Worm (Caenorhabditis elegans) whole organism, mixed stage, embryonic: ENCODE data around the gene nsph-1.1.

Experiments
- M03D4.4 ChIP-seq: sonication (generic microtip); optimal IDR thresholded peaks from 2 replicates; lab custom pipeline; 2017; ENCODE audit warnings: mild to moderate bottlenecking, missing genetic modification characterization, missing compliant biosample characterization
- bed-3 ChIP-seq: fragments of 200-800 bp; sonication (Bioruptor generic); optimal IDR thresholded peaks from 3 replicates; lab custom pipeline; 2018; ENCODE audit warnings: mild to moderate bottlenecking, missing genetic modification characterization, moderate library complexity, missing compliant biosample characterization
- blmp-1 ChIP-seq: fragments of 150-350 bp; optimal IDR thresholded peaks from 2 replicates; lab custom pipeline; 2014; ENCODE audit warnings: missing biosample characterization, missing genetic modification characterization
- ceh-39 ChIP-seq: fragments of 150-350 bp; optimal IDR thresholded peaks from 2 replicates; lab custom pipeline; 2014; ENCODE audit warnings: missing biosample characterization, missing genetic modification characterization
- ceh-43 ChIP-seq: fragments of 200-800 bp; sonication (Bioruptor generic); optimal IDR thresholded peaks from 2 replicates; lab custom pipeline; 2018; ENCODE audit warnings: mild to moderate bottlenecking, missing genetic modification characterization, moderate library complexity, missing compliant biosample characterization
- ceh-83 ChIP-seq: fragments of 200-800 bp; sonication (Bioruptor generic); optimal IDR thresholded peaks from 2 replicates; lab custom pipeline; 2018; ENCODE audit warnings: mild to moderate bottlenecking, missing genetic modification characterization, missing compliant biosample characterization
- ces-1 ChIP-seq: fragments of 150-350 bp; optimal IDR thresholded peaks from 2 replicates; lab custom pipeline; 2014; ENCODE audit warnings: missing biosample characterization, missing genetic modification reagents, missing genetic modification characterization
- elt-1 ChIP-seq: sonication (generic microtip); optimal IDR thresholded peaks from 2 replicates; lab custom pipeline; 2017; ENCODE audit warnings: missing genetic modification characterization, mild to moderate bottlenecking, missing compliant biosample characterization, antibody characterized with exemption, moderate library complexity, borderline replicate concordance; ENCODE audit not compliant: insufficient read depth
- elt-3 ChIP-seq: fragments of 150-350 bp; optimal IDR thresholded peaks from 2 replicates; lab custom pipeline; 2014; ENCODE audit warnings: missing biosample characterization, missing genetic modification characterization
- hlh-1 ChIP-seq: fragments of 150-350 bp; optimal IDR thresholded peaks from 2 replicates; lab custom pipeline; 2014; ENCODE audit warnings: missing biosample characterization, missing genetic modification reagents, missing genetic modification characterization
- lin-13 ChIP-seq: fragments of 150-350 bp; optimal IDR thresholded peaks from 2 replicates; lab custom pipeline; 2014; ENCODE audit warnings: missing biosample characterization, missing genetic modification characterization
- lin-32 ChIP-seq: fragments of 200-800 bp; sonication (Bioruptor generic); optimal IDR thresholded peaks from 2 replicates; lab custom pipeline; 2018; ENCODE audit warnings: mild to moderate bottlenecking, missing genetic modification characterization, missing compliant biosample characterization
- mep-1 ChIP-seq: fragments of 150-350 bp; optimal IDR thresholded peaks from 2 replicates; lab custom pipeline; 2017; ENCODE audit warnings: missing biosample characterization, missing genetic modification reagents, missing genetic modification characterization, inconsistent platforms
- mls-2 ChIP-seq: sonication (generic microtip); optimal IDR thresholded peaks from 2 replicates; lab custom pipeline; 2016; ENCODE audit warnings: mild to moderate bottlenecking, missing genetic modification characterization, moderate library complexity, missing compliant biosample characterization
- nhr-12 ChIP-seq: fragments of 150-350 bp; optimal IDR thresholded peaks from 2 replicates; lab custom pipeline; 2014; ENCODE audit warnings: missing biosample characterization, missing genetic modification characterization
- nhr-2 ChIP-seq: fragments of 150-350 bp; optimal IDR thresholded peaks from 2 replicates; lab custom pipeline; 2014; ENCODE audit warnings: missing biosample characterization, missing genetic modification characterization
- nhr-237 ChIP-seq: fragments of 150-350 bp; optimal IDR thresholded peaks from 2 replicates; lab custom pipeline; 2014; ENCODE audit warnings: missing biosample characterization, missing genetic modification characterization
- nhr-76 ChIP-seq: sonication (generic microtip); optimal IDR thresholded peaks from 2 replicates; lab custom pipeline; 2017; ENCODE audit warnings: missing biosample characterization, missing genetic modification characterization
- pha-4 ChIP-seq: fragments of 150-350 bp; optimal IDR thresholded peaks from 2 replicates; lab custom pipeline; 2018; ENCODE audit warnings: missing biosample characterization, missing genetic modification reagents, missing genetic modification characterization
- sem-2 ChIP-seq: fragments of 200-800 bp; sonication (Bioruptor generic); optimal IDR thresholded peaks from 2 replicates; lab custom pipeline; 2018; ENCODE audit warnings: mild to moderate bottlenecking, missing genetic modification characterization, missing compliant biosample characterization
- sptf-1 ChIP-seq: sonication (generic microtip); optimal IDR thresholded peaks from 2 replicates; lab custom pipeline; 2017; ENCODE audit warnings: mild to moderate bottlenecking, missing genetic modification characterization, moderate library complexity, missing compliant biosample characterization
- unc-39 ChIP-seq: fragments of 150-350 bp; optimal IDR thresholded peaks from 2 replicates; lab custom pipeline; 2014; ENCODE audit warnings: missing biosample characterization, missing genetic modification characterization
- unc-62 ChIP-seq: fragments of 150-350 bp; optimal IDR thresholded peaks from 2 replicates; lab custom pipeline; 2014; ENCODE audit warnings: missing biosample characterization, missing genetic modification reagents, missing genetic modification characterization
- zip-8 ChIP-seq: fragments of 150-350 bp; optimal IDR thresholded peaks from 2 replicates; lab custom pipeline; 2014; ENCODE audit warnings: missing biosample characterization, missing genetic modification characterization
- ztf-11 ChIP-seq: fragments of 150-350 bp; optimal IDR thresholded peaks from 2 replicates; lab custom pipeline; 2014; ENCODE audit warnings: missing biosample characterization, missing genetic modification characterization

The nsph-1.1 gene

DNA sequence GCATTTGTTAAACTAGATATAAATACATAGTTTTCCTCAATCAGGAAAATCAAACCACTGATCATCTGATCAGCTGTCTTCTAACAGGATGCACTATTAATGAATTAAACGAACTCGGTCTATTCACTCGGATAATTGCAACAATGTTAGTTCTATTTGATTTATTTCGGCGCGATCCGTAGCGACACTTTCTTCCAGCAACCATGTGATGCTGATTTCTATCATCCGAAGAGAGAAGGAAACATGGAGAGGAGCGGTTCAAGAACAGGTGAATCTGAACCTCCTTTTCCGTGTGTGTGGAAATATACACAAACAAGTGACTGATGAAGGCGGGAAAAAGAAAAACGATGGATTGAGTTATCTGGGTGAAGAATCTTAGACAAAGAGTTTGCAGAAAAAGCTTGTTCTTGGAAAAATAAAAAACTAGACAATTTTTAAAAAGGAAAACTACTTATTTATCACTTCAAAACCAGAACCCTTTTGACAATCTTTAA, 34.8 kb upstream of the nsph-1.1 start:
- no peak for TF ChIP-seq unc-39 (tag; lab: Kevin White, UChicago)
- TF ChIP-seq nhr-12 (tag; lab: Kevin White, UChicago), result no peak
- no peak for TF ChIP-seq elt-3 (tag; lab: Kevin White, UChicago)
- no peak for TF ChIP-seq ces-1 (GFP tag; lab: Kevin White, UChicago)
- TF ChIP-seq nhr-237 (tag; lab: Kevin White, UChicago), result no peak
- peak; percentile 96 for TF ChIP-seq pha-4 (tag; lab: Kevin White, UChicago)

DNA sequence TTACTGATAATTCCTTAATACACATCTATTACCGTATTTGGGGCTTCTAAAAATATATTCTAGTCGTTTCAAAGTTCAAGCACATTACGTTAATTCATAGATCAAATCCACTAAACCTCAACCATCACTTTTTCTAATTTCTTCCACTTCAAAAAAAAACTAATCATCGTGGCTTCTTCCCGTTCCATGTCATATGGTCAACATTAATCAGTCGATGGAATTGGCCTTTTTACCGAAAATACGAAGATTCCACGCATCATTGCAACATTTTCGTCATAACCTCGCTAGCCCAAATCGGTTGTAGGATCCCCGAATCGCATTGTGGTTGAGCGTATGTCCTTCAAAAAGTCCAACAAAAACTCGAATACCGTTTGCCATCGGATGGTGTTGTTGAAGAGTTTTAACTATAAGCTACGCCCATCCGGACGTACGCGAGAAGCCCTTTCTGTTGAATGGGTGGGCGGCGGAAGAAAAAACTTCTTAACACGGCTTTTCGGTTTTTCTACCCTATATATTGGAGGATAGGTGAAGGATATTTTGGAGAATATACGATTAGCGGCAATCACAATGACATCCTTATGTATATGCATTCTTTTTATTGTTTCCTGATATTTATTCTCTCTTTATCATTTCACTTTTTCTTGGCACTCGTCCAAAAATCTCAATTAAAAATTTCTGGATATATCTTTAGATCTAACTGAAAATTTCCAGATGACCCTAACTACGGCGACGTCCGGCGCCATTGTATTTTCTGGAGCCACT, 34.1 kb upstream of the nsph-1.1 start, which contains the start of gene rol-6:
TSS of gene rol-6 (plus strand) at position 712 of the 762 bp plus-strand sequence.
- TF ChIP-seq nhr-237 (tag; lab: Kevin White, UChicago), result no peak
- no peak for TF ChIP-seq sem-2
- peak; percentile 96 for TF ChIP-seq pha-4 (tag; lab: Kevin White, UChicago)

DNA sequence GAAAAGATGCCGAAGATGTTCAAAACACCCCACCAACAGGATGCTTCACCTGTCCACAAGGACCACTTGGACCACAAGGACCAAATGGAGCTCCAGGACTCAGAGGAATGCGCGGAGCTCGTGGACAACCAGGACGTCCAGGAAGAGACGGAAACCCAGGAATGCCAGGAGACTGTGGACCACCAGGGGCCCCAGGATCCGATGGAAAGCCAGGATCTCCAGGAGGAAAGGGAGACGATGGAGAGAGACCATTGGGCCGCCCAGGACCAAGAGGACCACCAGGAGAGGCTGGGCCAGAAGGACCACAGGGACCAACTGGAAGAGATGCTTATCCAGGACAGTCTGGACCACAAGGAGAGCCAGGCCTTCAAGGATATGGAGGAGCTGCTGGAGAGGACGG, 32.9 kb upstream of the nsph-1.1 start:
- TF ChIP-seq mls-2 (tag; lab: Kevin White, UChicago), result no peak
- TF ChIP-seq pha-4 (tag; lab: Kevin White, UChicago), result peak; percentile 44
- no peak for TF ChIP-seq lin-32

DNA sequence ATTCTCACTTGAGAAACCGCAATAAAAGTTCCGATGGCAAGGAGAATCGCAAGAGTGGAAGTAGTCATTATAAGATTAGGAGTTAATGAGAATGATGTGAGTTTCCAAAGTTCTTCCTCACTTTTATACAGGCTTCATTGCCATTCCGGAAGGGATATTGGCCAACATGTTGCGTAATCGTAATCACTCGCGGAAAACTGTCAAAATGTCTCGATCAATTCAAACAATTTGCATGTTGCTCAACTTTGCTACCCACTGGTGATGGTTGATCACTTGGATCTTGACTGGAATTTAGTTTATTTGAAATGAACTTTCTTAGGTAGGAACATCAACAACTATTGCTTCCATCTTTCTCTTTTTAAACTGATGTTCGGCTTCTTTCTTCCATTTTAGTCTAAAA, 29.1 kb upstream of the nsph-1.1 start, which contains the start of gene idpb-4:
TSS of gene idpb-4 (minus strand) at position 101 of the 400 bp plus-strand sequence.
- no peak for TF ChIP-seq mls-2 (tag; lab: Kevin White, UChicago)
- peak; percentile 72 for TF ChIP-seq zip-8
- TF ChIP-seq unc-62 (GFP tag; lab: Kevin White, UChicago), result no peak
- TF ChIP-seq ztf-11, result no peak
- TF ChIP-seq nhr-76 (tag; lab: Kevin White, UChicago), result no peak
- TF ChIP-seq bed-3 (GFP tag; lab: Kevin White, UChicago), result no peak
- TF ChIP-seq, all 35 proteins: peak for 1

DNA sequence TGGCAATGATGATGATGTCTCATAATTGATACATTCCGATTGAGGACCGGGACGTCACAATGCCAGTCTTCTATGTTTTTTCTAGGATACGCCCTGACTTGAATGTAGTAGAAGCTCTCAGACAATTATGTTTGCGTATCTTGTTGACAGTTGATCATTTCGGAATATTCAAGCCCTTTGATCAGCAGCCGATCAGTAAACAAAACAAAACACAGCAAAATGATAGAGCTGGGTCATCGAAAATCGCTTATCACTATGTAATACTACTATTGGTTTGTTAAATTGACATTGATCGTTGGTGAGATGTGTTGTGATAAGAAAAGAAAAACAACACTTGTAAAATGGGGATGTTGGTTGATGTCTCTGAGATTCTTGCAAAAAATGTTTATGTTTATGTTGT, 28.3 kb upstream of the nsph-1.1 start:
- no peak for TF ChIP-seq mls-2 (tag; lab: Kevin White, UChicago)

DNA sequence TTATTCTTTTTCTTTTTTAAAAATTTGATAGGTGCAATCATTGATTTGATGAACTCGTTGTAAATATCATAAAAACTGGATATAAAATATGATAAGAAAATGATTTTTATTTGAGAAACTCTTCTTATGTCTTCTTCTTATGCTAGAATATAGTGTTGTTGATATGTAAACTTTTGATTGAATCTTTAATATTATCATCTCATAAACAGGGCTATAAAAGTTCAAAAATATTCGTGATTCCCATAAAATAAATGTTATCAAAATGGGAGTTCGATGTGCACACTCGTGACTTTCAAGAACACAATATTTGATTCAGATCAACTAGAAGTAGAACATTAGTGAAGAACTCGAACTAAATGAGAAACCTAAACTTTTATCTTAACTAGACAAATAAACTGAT, 27.6 kb upstream of the nsph-1.1 start:
- no peak for TF ChIP-seq elt-1 (tag; lab: Kevin White, UChicago)

DNA sequence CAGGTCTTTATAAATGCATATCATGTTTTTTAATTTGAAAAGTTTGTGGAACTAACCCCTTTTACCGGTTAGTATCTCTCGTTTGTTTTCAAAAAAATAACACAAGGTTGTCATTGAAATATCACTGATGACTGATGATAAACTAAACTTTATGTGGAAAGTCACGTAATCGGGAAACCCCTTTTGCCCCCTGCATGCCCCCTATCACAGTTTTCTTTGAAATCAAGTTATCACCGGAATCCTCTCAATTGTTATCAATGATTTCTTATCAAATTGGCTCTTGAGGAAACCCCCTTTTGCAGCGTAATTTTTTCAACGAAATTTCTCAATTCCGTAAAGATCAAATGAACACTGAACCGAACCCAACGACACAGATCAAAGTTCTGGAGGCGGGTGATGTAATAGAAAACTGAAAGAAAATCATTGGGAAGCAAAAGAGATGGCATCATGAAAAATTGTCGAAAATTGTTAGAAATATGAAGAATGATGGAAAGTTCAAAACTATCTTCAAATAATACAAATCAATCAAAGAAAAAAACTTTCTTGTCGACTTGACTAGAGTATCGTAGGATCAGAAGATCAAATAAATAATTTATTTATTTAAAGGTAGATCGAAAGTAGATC, 26.1 kb upstream of the nsph-1.1 start:
- TF ChIP-seq nhr-237 (tag; lab: Kevin White, UChicago) (peak; percentile 14), elt-3 (tag; lab: Kevin White, UChicago) (no peak), lin-13 (tag; lab: Kevin White, UChicago) (no peak)

DNA sequence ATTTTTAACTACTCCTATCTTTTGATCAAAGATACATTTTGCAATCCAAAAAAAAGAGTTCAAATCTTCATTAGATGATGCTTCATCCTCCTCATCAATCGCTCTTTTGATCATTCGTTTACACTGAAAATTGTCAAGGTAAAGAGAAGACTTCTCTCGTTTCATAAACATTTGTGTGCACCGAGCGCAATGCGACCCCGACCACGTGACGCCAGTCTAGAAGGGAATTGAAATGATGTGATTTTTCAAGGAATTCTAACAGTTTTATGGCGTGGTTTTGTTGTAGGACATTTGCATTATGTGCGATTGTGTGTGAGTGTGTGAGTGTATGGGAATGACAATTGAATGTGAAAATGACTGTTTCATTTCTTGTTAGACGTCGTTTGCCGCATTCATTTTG, 25.3 kb upstream of the nsph-1.1 start:
- TF ChIP-seq hlh-1 (tag; lab: Kevin White, UChicago) (peak; percentile 19), sptf-1 (no peak)

DNA sequence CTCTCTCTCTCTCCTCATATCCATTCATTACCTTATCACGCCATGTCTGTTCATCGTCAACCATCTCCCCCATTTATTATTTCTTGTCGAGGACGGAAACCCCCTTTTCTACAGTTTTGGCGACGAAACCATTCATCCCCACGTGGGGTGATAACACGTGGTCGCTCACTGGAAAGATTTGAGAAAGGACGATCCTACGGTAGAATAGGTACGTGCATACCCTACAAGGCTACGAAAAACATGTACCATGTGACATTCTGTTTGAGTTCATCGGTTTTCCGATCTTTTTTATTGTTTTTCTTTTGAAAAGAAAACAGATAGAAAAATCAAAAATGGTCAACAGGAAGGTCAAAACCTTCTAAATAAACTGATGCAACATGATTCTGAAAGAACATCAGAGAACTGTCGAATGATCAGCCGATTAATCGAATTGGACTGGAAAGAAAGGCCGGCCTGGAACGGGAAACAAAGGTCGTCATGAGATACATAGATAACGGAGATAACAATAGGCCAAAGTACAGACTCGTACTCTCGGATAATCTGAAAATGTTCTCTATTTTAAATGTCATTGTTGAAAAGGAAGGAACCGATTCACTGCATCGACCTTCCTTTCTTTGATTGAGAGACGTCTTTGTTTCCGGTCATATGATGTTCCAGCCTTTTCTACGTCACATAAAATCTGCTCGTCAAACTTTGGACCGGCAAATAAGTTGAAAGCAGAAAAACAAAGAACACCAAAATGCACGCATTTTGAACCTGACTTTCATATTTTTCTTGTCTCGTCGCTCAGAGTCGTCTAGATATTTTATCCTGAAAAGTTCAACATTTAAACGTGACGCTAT, 24.3 kb upstream of the nsph-1.1 start:
- TF ChIP-seq elt-3 (tag; lab: Kevin White, UChicago), result no peak
- TF ChIP-seq nhr-12 (tag; lab: Kevin White, UChicago), result no peak
- TF ChIP-seq ceh-43 (GFP tag; lab: Kevin White, UChicago), result no peak
- no peak for TF ChIP-seq ztf-11
- TF ChIP-seq ceh-83, result no peak
- no peak for TF ChIP-seq mep-1 (tag; lab: Kevin White, UChicago)
- TF ChIP-seq nhr-76 (tag; lab: Kevin White, UChicago), result no peak
- TF ChIP-seq ceh-39 (tag; lab: Kevin White, UChicago), result no peak
- no peak for TF ChIP-seq M03D4.4 (tag; lab: Kevin White, UChicago)
- TF ChIP-seq blmp-1 (tag; lab: Kevin White, UChicago), result no peak
- no peak for TF ChIP-seq nhr-2 (tag; lab: Kevin White, UChicago)
- TF ChIP-seq, all 35 proteins: peak for 0
